Worm (Caenorhabditis elegans): Measurements from ENCODE around the gene acr-20.

DNA sequence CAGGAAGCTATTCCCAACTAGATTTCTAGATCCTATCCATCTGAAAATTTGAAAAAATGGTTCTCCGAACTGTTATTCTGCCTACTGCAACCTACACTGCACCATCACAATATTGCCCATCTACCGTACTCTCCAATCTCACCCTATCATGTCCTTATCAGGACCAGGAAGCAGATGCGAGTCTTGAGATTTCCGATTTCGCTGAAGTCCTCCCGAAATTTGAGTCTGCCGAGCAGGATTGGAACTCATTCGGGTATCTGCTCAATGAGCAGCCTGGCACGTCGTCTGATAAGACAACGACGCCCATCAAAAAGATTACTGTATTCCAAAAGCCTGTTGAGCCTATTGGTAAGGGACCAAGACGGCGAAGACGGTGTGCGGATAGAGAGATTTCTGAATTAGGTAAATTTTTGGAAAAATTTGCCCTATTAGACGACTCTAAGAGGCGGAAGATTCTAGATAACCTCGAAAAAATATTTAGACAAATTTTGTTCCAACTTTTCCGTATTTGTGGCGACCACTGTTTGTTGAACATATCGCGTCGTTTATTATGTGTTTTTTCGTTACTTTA, 27.9 kb upstream of the acr-20 start:
- TF ChIP-seq nhr-23 (tag; optimal IDR thresholded peaks at IDR 0.05), result no peak
- TF ChIP-seq lsy-2 (tag; optimal IDR thresholded peaks at IDR 0.05), result no peak
- no peak for TF ChIP-seq unc-62 (GFP tag; optimal IDR thresholded peaks at IDR 0.05)
